Worm (Caenorhabditis elegans): ENCODE data around the gene W06B4.2.
A peak's percentile ranks its signal among the peaks of the same experiment; 100 is the strongest.

Gene W06B4.2

ce11 chrII:4490729-4491128, 22.8 kb downstream of the W06B4.2 start, which contains the start of gene T05C1.5:
Gene T05C1.5, minus strand, starts transcription at chrII:4490829.
- TF ChIP-seq aly-1 (tag; optimal IDR thresholded peaks at IDR 0.05) (no peak), hnd-1 (tag; optimal IDR thresholded peaks at IDR 0.05) (no peak), sea-1 (GFP tag; conservative IDR thresholded peaks at IDR 0.05) (no peak), hmg-4 (GFP tag; optimal IDR thresholded peaks at IDR 0.05) (no peak), scrt-1 (GFP tag; IDR thresholded peaks at IDR 0.05) (no peak), ets-7 (tag; optimal IDR thresholded peaks at IDR 0.05) (no peak)

DNA sequence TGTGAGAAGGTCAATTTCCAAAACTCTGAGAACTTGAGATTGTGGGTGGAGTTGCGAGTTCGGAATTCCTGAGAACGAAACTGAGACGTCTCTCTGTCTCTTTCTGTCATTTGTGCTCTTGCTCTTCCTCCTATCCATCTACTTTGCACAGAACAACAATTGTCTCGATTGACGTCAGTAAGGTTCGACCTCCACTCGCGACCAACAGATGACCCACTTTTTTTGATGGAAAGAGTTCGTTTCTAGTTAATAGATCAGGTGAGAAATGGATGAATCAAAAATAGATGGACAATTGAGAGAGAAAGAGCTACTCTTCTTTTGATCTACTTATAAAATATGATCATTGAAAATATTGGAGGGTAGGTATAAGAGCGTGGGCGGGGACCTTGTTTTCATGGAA, 26.6 kb downstream of the W06B4.2 start:
- TF ChIP-seq ceh-13 (GFP tag; optimal IDR thresholded peaks at IDR 0.05), result no peak
- no peak for TF ChIP-seq sea-1 (GFP tag; conservative IDR thresholded peaks at IDR 0.05)
- no peak for TF ChIP-seq hmg-4 (GFP tag; optimal IDR thresholded peaks at IDR 0.05)
- TF ChIP-seq aly-1 (tag; optimal IDR thresholded peaks at IDR 0.05), result no peak
- TF ChIP-seq hmbx-1 (tag; optimal IDR thresholded peaks at IDR 0.05), result no peak
- no peak for TF ChIP-seq B0310.2 (tag; optimal IDR thresholded peaks at IDR 0.05)
- no peak for TF ChIP-seq tra-4 (tag; optimal IDR thresholded peaks at IDR 0.05)
- no peak for TF ChIP-seq pes-1 (GFP tag; IDR thresholded peaks at IDR 0.05)
- no peak for TF ChIP-seq tbx-11 (GFP tag; IDR thresholded peaks at IDR 0.05)
- no peak for TF ChIP-seq tbx-37 (GFP tag; conservative IDR thresholded peaks at IDR 0.05)
- no peak for TF ChIP-seq hnd-1 (tag; optimal IDR thresholded peaks at IDR 0.05)
- no peak for TF ChIP-seq ama-1 (optimal IDR thresholded peaks at IDR 0.05)

ce11 chrII:4495844-4496243, 27.9 kb downstream of the W06B4.2 start:
- TF ChIP-seq B0310.2 (tag; optimal IDR thresholded peaks at IDR 0.05) (no peak), scrt-1 (GFP tag; IDR thresholded peaks at IDR 0.05) (no peak), sea-1 (GFP tag; conservative IDR thresholded peaks at IDR 0.05) (no peak), tbx-37 (GFP tag; conservative IDR thresholded peaks at IDR 0.05) (no peak), tbx-11 (GFP tag; IDR thresholded peaks at IDR 0.05) (no peak), ceh-13 (GFP tag; optimal IDR thresholded peaks at IDR 0.05) (no peak), ama-1 (optimal IDR thresholded peaks at IDR 0.05) (no peak), ceh-36 (tag; optimal IDR thresholded peaks at IDR 0.05) (no peak), pes-1 (GFP tag; IDR thresholded peaks at IDR 0.05) (no peak), tra-4 (tag; optimal IDR thresholded peaks at IDR 0.05) (no peak), flt-1 (GFP tag; IDR thresholded peaks at IDR 0.05) (no peak)

ce11 chrII:4505097-4505626, 37.2 kb downstream of the W06B4.2 start, which contains the start of gene camt-1:
Gene camt-1, minus strand, starts transcription at chrII:4505147.
- TF ChIP-seq sea-1 (GFP tag; conservative IDR thresholded peaks at IDR 0.05) (no peak), scrt-1 (GFP tag; IDR thresholded peaks at IDR 0.05) (no peak), hmbx-1 (tag; optimal IDR thresholded peaks at IDR 0.05) (no peak), hmg-4 (GFP tag; optimal IDR thresholded peaks at IDR 0.05) (no peak), B0310.2 (tag; optimal IDR thresholded peaks at IDR 0.05) (no peak), tra-4 (tag; optimal IDR thresholded peaks at IDR 0.05) (no peak), ceh-13 (GFP tag; optimal IDR thresholded peaks at IDR 0.05) (no peak)

ce11 chrII:4506552-4507291, 38.8 kb downstream of the W06B4.2 start:
- TF ChIP-seq hmg-4 (GFP tag; optimal IDR thresholded peaks at IDR 0.05) (peak; percentile 9), B0310.2 (tag; optimal IDR thresholded peaks at IDR 0.05) (no peak), flt-1 (GFP tag; IDR thresholded peaks at IDR 0.05) (no peak), ama-1 (optimal IDR thresholded peaks at IDR 0.05) (no peak), pes-1 (GFP tag; IDR thresholded peaks at IDR 0.05) (no peak), F13C5.2 (tag; optimal IDR thresholded peaks at IDR 0.05) (peak; percentile 32), aly-1 (tag; optimal IDR thresholded peaks at IDR 0.05) (no peak), ceh-36 (tag; optimal IDR thresholded peaks at IDR 0.05) (no peak), hmbx-1 (tag; optimal IDR thresholded peaks at IDR 0.05) (no peak)

- TF ChIP-seq hnd-1 (tag; optimal IDR thresholded peaks at IDR 0.05) (no peak), flt-1 (GFP tag; IDR thresholded peaks at IDR 0.05) (no peak), sea-1 (GFP tag; conservative IDR thresholded peaks at IDR 0.05) (no peak), ceh-36 (tag; optimal IDR thresholded peaks at IDR 0.05) (no peak), tbx-37 (GFP tag; conservative IDR thresholded peaks at IDR 0.05) (no peak), tra-4 (tag; optimal IDR thresholded peaks at IDR 0.05) (no peak), F13C5.2 (tag; optimal IDR thresholded peaks at IDR 0.05) (no peak), ets-7 (tag; optimal IDR thresholded peaks at IDR 0.05) (no peak), pes-1 (GFP tag; IDR thresholded peaks at IDR 0.05) (no peak)
These were observed 39.7 kb downstream of the W06B4.2 start for ce11 chrII:4507669-4508068.

DNA sequence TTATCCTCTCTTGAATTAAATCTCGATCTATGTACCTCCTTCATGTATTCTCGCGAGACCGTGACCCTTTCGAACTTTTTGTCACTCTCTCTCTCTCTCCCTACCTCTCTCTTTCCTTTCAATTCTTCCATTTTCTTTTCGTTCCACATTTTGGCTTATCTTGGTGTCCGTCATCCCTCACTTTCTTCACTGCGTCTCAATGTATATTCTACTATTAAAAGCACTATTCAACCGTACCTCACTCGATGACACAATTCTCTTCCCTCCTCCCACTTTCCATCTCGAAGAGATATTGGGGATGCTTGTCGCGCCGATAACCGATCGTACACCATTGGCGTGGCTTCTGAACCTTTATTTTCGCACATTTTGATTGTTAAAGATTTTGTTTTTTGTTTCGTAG, 42.7 kb downstream of the W06B4.2 start:
- TF ChIP-seq tbx-37 (GFP tag; conservative IDR thresholded peaks at IDR 0.05) (no peak), hmg-4 (GFP tag; optimal IDR thresholded peaks at IDR 0.05) (no peak), ets-7 (tag; optimal IDR thresholded peaks at IDR 0.05) (no peak), hnd-1 (tag; optimal IDR thresholded peaks at IDR 0.05) (no peak), F13C5.2 (tag; optimal IDR thresholded peaks at IDR 0.05) (no peak), tbx-11 (GFP tag; IDR thresholded peaks at IDR 0.05) (no peak), ceh-36 (tag; optimal IDR thresholded peaks at IDR 0.05) (no peak), ceh-13 (GFP tag; optimal IDR thresholded peaks at IDR 0.05) (no peak), hmbx-1 (tag; optimal IDR thresholded peaks at IDR 0.05) (no peak), tra-4 (tag; optimal IDR thresholded peaks at IDR 0.05) (no peak), sea-1 (GFP tag; conservative IDR thresholded peaks at IDR 0.05) (no peak), B0310.2 (tag; optimal IDR thresholded peaks at IDR 0.05) (no peak)

DNA sequence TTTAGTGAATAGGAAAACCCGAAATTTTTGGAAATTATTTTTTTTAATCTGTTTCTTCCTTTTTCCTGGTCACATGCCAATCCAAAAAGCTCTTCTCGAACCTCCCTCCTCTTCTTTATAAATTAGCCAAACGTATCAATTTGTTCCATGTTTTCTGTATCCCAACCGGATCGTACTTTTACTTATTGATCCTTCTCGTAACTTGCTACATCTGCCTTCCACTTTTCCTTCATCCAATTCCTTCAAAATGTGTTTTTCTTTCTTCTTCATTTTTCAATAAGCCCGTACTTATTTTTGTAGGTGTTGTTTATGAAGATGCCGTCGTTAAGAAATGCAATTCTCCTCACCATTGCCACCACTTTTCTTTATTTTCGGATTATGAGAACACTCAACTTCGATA, 43.9 kb downstream of the W06B4.2 start, which contains the start of gene cyp-23A1:
Gene cyp-23A1, plus strand, starts transcription at position 301 of the 400 bp plus-strand sequence.
- no peak for TF ChIP-seq ama-1 (optimal IDR thresholded peaks at IDR 0.05)
- TF ChIP-seq ceh-36 (tag; optimal IDR thresholded peaks at IDR 0.05), result no peak
- TF ChIP-seq hmbx-1 (tag; optimal IDR thresholded peaks at IDR 0.05), result no peak
- TF ChIP-seq hmg-4 (GFP tag; optimal IDR thresholded peaks at IDR 0.05), result no peak

All from whole organism, early embryonic.